Fruit fly (Drosophila melanogaster): ENCODE results near the gene CG13850.
A peak's percentile ranks its signal among the peaks of the same experiment; 100 is the strongest.

DNA sequence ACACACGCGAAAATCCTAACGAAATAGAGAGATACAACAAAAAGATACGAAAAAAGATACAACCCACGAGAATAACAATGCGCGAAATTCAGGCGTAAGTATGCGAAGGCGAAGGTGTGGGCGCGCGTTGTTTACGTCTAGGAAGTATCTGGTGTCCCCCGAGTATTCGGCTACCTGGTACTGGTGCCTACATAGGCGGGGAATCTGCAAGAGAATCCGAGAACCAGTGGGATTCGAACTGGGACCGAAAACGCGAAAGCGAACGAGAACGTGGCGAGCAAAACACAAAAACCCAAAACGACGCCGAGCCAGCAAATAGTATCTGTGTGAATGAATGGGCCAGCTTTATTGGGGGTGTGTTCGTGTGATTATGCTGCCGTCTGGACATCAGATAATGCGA, 20.6 kb downstream of the CG13850 start:
- TF ChIP-seq ovo (GFP tag; optimal IDR thresholded peaks at IDR 0.05) (no peak), Mnt (GFP tag; optimal IDR thresholded peaks at IDR 0.05) (no peak), CG7101 (tag; optimal IDR thresholded peaks at IDR 0.05) (no peak), kay (GFP tag; ENCODE audit: borderline replicate concordance) (no peak), CG33017 (tag; optimal IDR thresholded peaks at IDR 0.05) (no peak), CG5204 (GFP tag; optimal IDR thresholded peaks at IDR 0.05) (no peak), tj (GFP tag; optimal IDR thresholded peaks at IDR 0.05) (peak; percentile 53), cic (GFP tag; optimal IDR thresholded peaks at IDR 0.05) (no peak), Hr96 (GFP tag; optimal IDR thresholded peaks at IDR 0.05) (no peak), CG12768 (GFP tag; optimal IDR thresholded peaks at IDR 0.05) (no peak), bab1 (GFP tag; optimal IDR thresholded peaks at IDR 0.05) (no peak), CG14711 (tag; optimal IDR thresholded peaks at IDR 0.05) (no peak)

All from whole organism, adult.